Fruit fly (Drosophila melanogaster) whole organism, adult: ENCODE data around the gene sn.
A peak's percentile ranks its signal among the peaks of the same experiment; 100 is the strongest.

Source experiments
- CG11617 ChIP-seq: fragments of 200-800 bp; sonication (Bioruptor generic); optimal IDR thresholded peaks from 2 replicates; lab custom pipeline; 2017; ENCODE audit warnings: mild to moderate bottlenecking, missing biosample characterization, missing genetic modification reagents, missing genetic modification characterization
- CG12768 ChIP-seq: fragments of 200-800 bp; sonication (Bioruptor generic); optimal IDR thresholded peaks from 2 replicates; lab custom pipeline; 2017; ENCODE audit warnings: missing biosample characterization, missing genetic modification characterization, mild to moderate bottlenecking, moderate library complexity, missing genetic modification reagents
- CG14711 ChIP-seq: fragments of 200-800 bp; sonication (Bioruptor generic); optimal IDR thresholded peaks from 2 replicates; lab custom pipeline; 2018; ENCODE audit warnings: missing biosample characterization, mild to moderate bottlenecking, missing genetic modification characterization, moderate library complexity
- CG1620 ChIP-seq: fragments of 200-800 bp; sonication (Bioruptor generic); optimal IDR thresholded peaks from 2 replicates; lab custom pipeline; 2016; ENCODE audit warnings: missing biosample characterization, missing genetic modification characterization
- CG33017 ChIP-seq: fragments of 200-800 bp; sonication (Bioruptor generic); optimal IDR thresholded peaks from 2 replicates; lab custom pipeline; 2018; ENCODE audit warnings: missing biosample characterization, mild to moderate bottlenecking, missing genetic modification characterization, moderate library complexity
- CG5204 ChIP-seq: fragments of 200-800 bp; sonication (Bioruptor generic); optimal IDR thresholded peaks from 2 replicates; lab custom pipeline; 2016; ENCODE audit warnings: missing biosample characterization, missing genetic modification characterization
- CG7045 ChIP-seq: fragments of 200-800 bp; sonication (Bioruptor generic); optimal IDR thresholded peaks from 2 replicates; lab custom pipeline; 2017; ENCODE audit warnings: missing biosample characterization, mild to moderate bottlenecking, missing genetic modification characterization
- CG7101 ChIP-seq: fragments of 200-800 bp; sonication (Bioruptor generic); optimal IDR thresholded peaks from 2 replicates; lab custom pipeline; 2018; ENCODE audit warnings: missing biosample characterization, mild to moderate bottlenecking, missing genetic modification characterization, moderate library complexity
- Clk ChIP-seq: fragments of 200-800 bp; sonication (Bioruptor generic); optimal IDR thresholded peaks from 2 replicates; lab custom pipeline; 2017; ENCODE audit warnings: missing biosample characterization, missing genetic modification characterization
- Crg-1 ChIP-seq: fragments of 200-800 bp; sonication (Bioruptor generic); optimal IDR thresholded peaks from 2 replicates; lab custom pipeline; 2016; ENCODE audit warnings: missing biosample characterization, missing genetic modification characterization
- Hr96 ChIP-seq: fragments of 200-800 bp; sonication (Bioruptor generic); optimal IDR thresholded peaks from 2 replicates; lab custom pipeline; 2016; ENCODE audit warnings: missing biosample characterization, missing genetic modification characterization
- Mnt ChIP-seq: fragments of 200-800 bp; sonication (Bioruptor generic); optimal IDR thresholded peaks from 2 replicates; lab custom pipeline; 2016; ENCODE audit warnings: missing biosample characterization, mild to moderate bottlenecking, missing genetic modification characterization
- bab1 ChIP-seq: fragments of 200-800 bp; sonication (Bioruptor generic); optimal IDR thresholded peaks from 3 replicates; lab custom pipeline; 2019; ENCODE audit warnings: missing biosample characterization, mild to moderate bottlenecking, missing genetic modification characterization, moderate library complexity
- cic ChIP-seq: fragments of 200-800 bp; sonication (Bioruptor generic); optimal IDR thresholded peaks from 2 replicates; lab custom pipeline; 2017; ENCODE audit warnings: missing biosample characterization, mild to moderate bottlenecking, missing genetic modification characterization, moderate library complexity
- cnc ChIP-seq, 2 experiments: fragments of >200 bp; optimal IDR thresholded peaks; 2 replicates each; lab custom pipeline; 2017
- kay ChIP-seq: fragments of 200-800 bp; sonication (Bioruptor generic); peaks from one replicate; lab custom pipeline; 2016; ENCODE audit warnings: missing biosample characterization, missing genetic modification characterization, borderline replicate concordance
- ovo ChIP-seq: fragments of 200-800 bp; sonication (Bioruptor generic); optimal IDR thresholded peaks from 2 replicates; lab custom pipeline; 2016; ENCODE audit warnings: missing biosample characterization, missing genetic modification characterization
- pad ChIP-seq: fragments of 200-800 bp; sonication (Bioruptor generic); optimal IDR thresholded peaks from 3 replicates; lab custom pipeline; 2017; ENCODE audit warnings: missing biosample characterization, missing genetic modification characterization, mild to moderate bottlenecking, moderate library complexity, missing genetic modification reagents
- tj ChIP-seq: fragments of 200-800 bp; sonication (Bioruptor generic); optimal IDR thresholded peaks from 3 replicates; lab custom pipeline; 2017; ENCODE audit warnings: missing biosample characterization, mild to moderate bottlenecking, missing genetic modification characterization, moderate library complexity
- toe ChIP-seq: fragments of 200-800 bp; sonication (Bioruptor generic); optimal IDR thresholded peaks from 2 replicates; lab custom pipeline; 2016; ENCODE audit warnings: missing biosample characterization, missing genetic modification characterization

Gene sn

DNA sequence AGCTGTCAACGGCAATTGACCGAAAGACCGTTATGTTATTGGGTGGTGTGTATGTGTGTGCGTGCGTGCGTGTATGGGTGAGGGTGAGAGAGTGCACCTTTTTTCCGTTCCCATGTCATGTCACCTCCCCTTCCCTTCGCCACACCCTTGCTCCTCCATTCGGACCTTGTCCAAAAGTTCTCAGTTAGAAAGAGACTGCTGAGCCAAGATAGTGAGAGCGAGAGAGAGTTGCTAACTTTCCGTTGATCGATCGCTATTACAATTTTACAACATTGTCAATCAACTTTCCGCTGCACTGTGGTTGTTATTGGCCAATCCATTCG lies 25.4 kb upstream of the sn start:
- TF ChIP-seq pad (GFP tag; lab: Kevin White, UChicago) (peak; percentile 38), ovo (GFP tag; lab: Kevin White, UChicago) (peak; percentile 100), CG12768 (GFP tag; lab: Kevin White, UChicago) (no peak), CG14711 (no peak), Mnt (no peak), Crg-1 (GFP tag; lab: Kevin White, UChicago) (peak; percentile 33), tj (GFP tag; lab: Kevin White, UChicago) (no peak), CG5204 (GFP tag; lab: Kevin White, UChicago) (peak; percentile 14)

dm6 chrX:7944151-7944713 lies 19.6 kb upstream of the sn start:
- no peak for TF ChIP-seq CG1620 (GFP tag; lab: Kevin White, UChicago)
- no peak for TF ChIP-seq Hr96 (GFP tag; lab: Kevin White, UChicago)
- TF ChIP-seq CG7101 (tag; lab: Kevin White, UChicago) = no peak
- no peak for TF ChIP-seq CG11617 (GFP tag; lab: Kevin White, UChicago)
- TF ChIP-seq Crg-1 (GFP tag; lab: Kevin White, UChicago) = no peak
- TF ChIP-seq CG7045 (GFP tag; lab: Kevin White, UChicago) = no peak
- TF ChIP-seq Mnt = no peak
- TF ChIP-seq kay (GFP tag; lab: Kevin White, UChicago) = no peak
- TF ChIP-seq tj (GFP tag; lab: Kevin White, UChicago) = no peak
- no peak for TF ChIP-seq CG5204 (GFP tag; lab: Kevin White, UChicago)
- TF ChIP-seq ovo (GFP tag; lab: Kevin White, UChicago) = no peak
- no peak for TF ChIP-seq CG12768 (GFP tag; lab: Kevin White, UChicago)

DNA sequence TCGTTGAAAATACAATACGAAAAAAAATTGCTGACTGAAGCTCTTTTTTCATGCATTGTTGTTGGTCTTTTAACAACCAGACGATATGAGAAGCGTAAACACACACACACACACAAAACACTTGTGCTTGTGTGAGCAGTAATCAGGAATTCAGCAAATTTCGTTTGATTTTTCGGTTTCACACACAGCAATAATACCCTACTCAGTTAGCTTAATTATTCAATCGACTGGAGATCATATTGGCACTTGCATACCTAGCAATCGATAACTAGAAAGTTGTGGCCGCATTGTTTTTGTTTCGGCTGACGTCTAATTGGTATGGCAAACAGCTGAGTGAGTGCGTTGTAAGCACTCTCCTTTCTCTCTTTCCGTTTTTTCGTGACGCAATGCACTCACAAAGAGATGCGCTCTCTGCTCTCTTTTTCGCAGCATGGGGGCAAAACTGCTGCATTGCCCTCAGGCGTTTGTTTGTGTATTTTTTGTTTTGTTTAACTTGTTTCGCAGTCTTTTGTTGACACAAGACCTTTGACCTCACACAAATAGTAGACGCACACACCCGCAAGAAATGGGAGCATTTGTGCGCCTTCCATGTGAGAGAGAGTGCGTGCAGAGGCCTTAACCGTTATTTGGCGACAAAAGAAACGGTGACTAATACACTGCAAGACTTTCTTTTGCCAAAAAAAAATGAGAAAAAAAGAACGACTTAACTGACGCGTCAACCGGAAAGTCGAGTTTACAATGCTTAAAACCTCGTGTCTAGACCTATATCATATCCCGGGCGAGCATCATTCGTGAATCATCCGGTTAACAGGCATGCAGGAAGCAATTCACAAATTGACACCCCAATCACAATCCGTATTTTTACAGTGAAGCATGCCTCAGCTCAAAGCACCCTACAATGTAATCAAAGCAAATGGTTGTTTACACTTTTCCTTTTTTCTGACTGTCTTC lies 18.8 kb upstream of the sn start:
- TF ChIP-seq CG33017 (no peak), Mnt (no peak), tj (GFP tag; lab: Kevin White, UChicago) (peak; percentile 100), Clk (GFP tag; lab: Kevin White, UChicago) (no peak), CG5204 (GFP tag; lab: Kevin White, UChicago) (no peak), CG11617 (GFP tag; lab: Kevin White, UChicago) (peak; percentile 15), ovo (GFP tag; lab: Kevin White, UChicago) (peak; percentile 95), pad (GFP tag; lab: Kevin White, UChicago) (peak; percentile 61), cic (GFP tag; lab: Kevin White, UChicago) (peak; percentile 73), CG7045 (GFP tag; lab: Kevin White, UChicago) (peak; percentile 33), CG14711 (peak; percentile 53), bab1 (peak; percentile 72), Crg-1 (GFP tag; lab: Kevin White, UChicago) (no peak), Hr96 (GFP tag; lab: Kevin White, UChicago) (no peak), toe (GFP tag; lab: Kevin White, UChicago) (peak; percentile 24), CG12768 (GFP tag; lab: Kevin White, UChicago) (no peak), CG1620 (GFP tag; lab: Kevin White, UChicago) (no peak), CG7101 (tag; lab: Kevin White, UChicago) (peak; percentile 37), kay (GFP tag; lab: Kevin White, UChicago) (no peak), cnc (optimal IDR thresholded peaks at IDR 0.05; lab: Kevin White, UChicago) (no peak)

DNA sequence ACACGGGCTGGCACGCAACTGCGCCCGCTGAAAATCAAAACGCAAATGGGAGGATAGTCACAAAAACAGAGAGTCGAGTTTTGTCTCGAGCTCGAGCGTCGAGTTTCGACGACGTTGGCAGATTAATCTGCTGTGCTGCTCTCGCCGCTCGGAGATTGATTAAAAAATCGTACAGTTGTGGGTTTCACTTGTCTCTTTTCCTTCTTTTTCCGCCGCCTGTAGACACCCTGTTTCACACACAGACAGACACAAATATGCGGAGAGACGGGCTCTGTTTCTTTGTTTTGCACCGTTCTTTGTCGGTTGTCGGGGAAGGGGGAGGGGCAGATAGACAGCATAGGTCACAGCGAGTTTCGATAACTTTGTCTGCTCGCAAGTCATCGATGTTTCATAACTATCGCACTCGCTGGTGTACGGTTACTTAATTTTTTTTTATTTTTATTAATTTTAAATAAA lies 16.9 kb upstream of the sn start, which contains the start of gene orion:
TSS of gene orion (minus strand) at position 51 of the 456 bp plus-strand sequence.
- TF ChIP-seq CG11617 (GFP tag; lab: Kevin White, UChicago) (peak; percentile 27), CG1620 (GFP tag; lab: Kevin White, UChicago) (no peak), ovo (GFP tag; lab: Kevin White, UChicago) (peak; percentile 6), Crg-1 (GFP tag; lab: Kevin White, UChicago) (no peak), CG14711 (peak; percentile 6), Hr96 (GFP tag; lab: Kevin White, UChicago) (no peak), tj (GFP tag; lab: Kevin White, UChicago) (peak; percentile 95), cnc (optimal IDR thresholded peaks at IDR 0.05; lab: Kevin White, UChicago) (no peak), CG5204 (GFP tag; lab: Kevin White, UChicago) (no peak), CG7101 (tag; lab: Kevin White, UChicago) (no peak), Mnt (peak; percentile 16), toe (GFP tag; lab: Kevin White, UChicago) (no peak), pad (GFP tag; lab: Kevin White, UChicago) (peak; percentile 91), Clk (GFP tag; lab: Kevin White, UChicago) (no peak), CG7045 (GFP tag; lab: Kevin White, UChicago) (no peak), CG12768 (GFP tag; lab: Kevin White, UChicago) (no peak), kay (GFP tag; lab: Kevin White, UChicago) (no peak), cic (GFP tag; lab: Kevin White, UChicago) (no peak), bab1 (peak; percentile 76), CG33017 (no peak)

DNA sequence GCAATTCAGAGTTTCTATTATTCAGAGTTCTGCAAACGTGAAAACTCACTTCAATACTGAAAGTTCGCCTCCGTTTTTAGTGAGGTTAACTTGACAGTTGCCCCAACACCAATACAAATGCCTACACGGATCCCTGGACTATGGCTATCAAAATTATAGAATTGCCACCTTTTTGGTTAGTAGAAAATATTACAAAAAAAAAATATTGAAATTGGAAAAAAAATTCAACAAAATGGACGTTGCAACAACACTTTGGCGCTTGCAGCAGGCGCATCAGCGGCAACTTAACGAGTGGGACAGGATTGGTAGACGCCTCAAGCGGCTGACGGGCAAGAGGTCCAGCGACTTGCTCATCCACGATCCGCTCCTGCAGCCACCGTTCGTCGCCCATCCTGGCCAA lies 7.9 kb upstream of the sn start, which contains the start of the genes CG15332 and CG15330:
TSS of gene CG15332 (minus strand) at position 101 of the 400 bp plus-strand sequence.
TSS of gene CG15330 (plus strand) at position 175 of the 400 bp plus-strand sequence.
- TF ChIP-seq kay (GFP tag; lab: Kevin White, UChicago) = no peak
- no peak for TF ChIP-seq Hr96 (GFP tag; lab: Kevin White, UChicago)
- TF ChIP-seq toe (GFP tag; lab: Kevin White, UChicago) = no peak
- TF ChIP-seq bab1 = no peak
- TF ChIP-seq cnc (optimal IDR thresholded peaks at IDR 0.05; lab: Kevin White, UChicago) = no peak
- no peak for TF ChIP-seq Crg-1 (GFP tag; lab: Kevin White, UChicago)
- TF ChIP-seq pad (GFP tag; lab: Kevin White, UChicago) = no peak
- TF ChIP-seq CG11617 (GFP tag; lab: Kevin White, UChicago) = no peak
- no peak for TF ChIP-seq tj (GFP tag; lab: Kevin White, UChicago)
- no peak for TF ChIP-seq Clk (GFP tag; lab: Kevin White, UChicago)
- no peak for TF ChIP-seq ovo (GFP tag; lab: Kevin White, UChicago)
- no peak for TF ChIP-seq CG1620 (GFP tag; lab: Kevin White, UChicago)
- no peak for TF ChIP-seq CG14711
- no peak for TF ChIP-seq cic (GFP tag; lab: Kevin White, UChicago)
